Fruit fly (Drosophila melanogaster) whole organism, adult: ENCODE data around the gene CG14259.
A peak's percentile ranks its signal among the peaks of the same experiment; 100 is the strongest.

ENCODE experiments used
- CG11617 ChIP-seq: fragments of 200-800 bp; sonication (Bioruptor generic); optimal IDR thresholded peaks from 2 replicates; lab custom pipeline; 2017; ENCODE audit warnings: mild to moderate bottlenecking, missing biosample characterization, missing genetic modification reagents, missing genetic modification characterization
- CG12768 ChIP-seq: fragments of 200-800 bp; sonication (Bioruptor generic); optimal IDR thresholded peaks from 2 replicates; lab custom pipeline; 2017; ENCODE audit warnings: missing biosample characterization, missing genetic modification characterization, mild to moderate bottlenecking, moderate library complexity, missing genetic modification reagents
- CG14711 ChIP-seq: fragments of 200-800 bp; sonication (Bioruptor generic); optimal IDR thresholded peaks from 2 replicates; lab custom pipeline; 2018; ENCODE audit warnings: missing biosample characterization, mild to moderate bottlenecking, missing genetic modification characterization, moderate library complexity
- CG1620 ChIP-seq: fragments of 200-800 bp; sonication (Bioruptor generic); optimal IDR thresholded peaks from 2 replicates; lab custom pipeline; 2016; ENCODE audit warnings: missing biosample characterization, missing genetic modification characterization
- CG33017 ChIP-seq: fragments of 200-800 bp; sonication (Bioruptor generic); optimal IDR thresholded peaks from 2 replicates; lab custom pipeline; 2018; ENCODE audit warnings: missing biosample characterization, mild to moderate bottlenecking, missing genetic modification characterization, moderate library complexity
- CG5204 ChIP-seq: fragments of 200-800 bp; sonication (Bioruptor generic); optimal IDR thresholded peaks from 2 replicates; lab custom pipeline; 2016; ENCODE audit warnings: missing biosample characterization, missing genetic modification characterization
- CG7045 ChIP-seq: fragments of 200-800 bp; sonication (Bioruptor generic); optimal IDR thresholded peaks from 2 replicates; lab custom pipeline; 2017; ENCODE audit warnings: missing biosample characterization, mild to moderate bottlenecking, missing genetic modification characterization
- CG7101 ChIP-seq: fragments of 200-800 bp; sonication (Bioruptor generic); optimal IDR thresholded peaks from 2 replicates; lab custom pipeline; 2018; ENCODE audit warnings: missing biosample characterization, mild to moderate bottlenecking, missing genetic modification characterization, moderate library complexity
- Clk ChIP-seq: fragments of 200-800 bp; sonication (Bioruptor generic); optimal IDR thresholded peaks from 2 replicates; lab custom pipeline; 2017; ENCODE audit warnings: missing biosample characterization, missing genetic modification characterization
- Crg-1 ChIP-seq: fragments of 200-800 bp; sonication (Bioruptor generic); optimal IDR thresholded peaks from 2 replicates; lab custom pipeline; 2016; ENCODE audit warnings: missing biosample characterization, missing genetic modification characterization
- Hr96 ChIP-seq: fragments of 200-800 bp; sonication (Bioruptor generic); optimal IDR thresholded peaks from 2 replicates; lab custom pipeline; 2016; ENCODE audit warnings: missing biosample characterization, missing genetic modification characterization
- Mnt ChIP-seq: fragments of 200-800 bp; sonication (Bioruptor generic); optimal IDR thresholded peaks from 2 replicates; lab custom pipeline; 2016; ENCODE audit warnings: missing biosample characterization, mild to moderate bottlenecking, missing genetic modification characterization
- bab1 ChIP-seq: fragments of 200-800 bp; sonication (Bioruptor generic); optimal IDR thresholded peaks from 3 replicates; lab custom pipeline; 2019; ENCODE audit warnings: missing biosample characterization, mild to moderate bottlenecking, missing genetic modification characterization, moderate library complexity
- cic ChIP-seq: fragments of 200-800 bp; sonication (Bioruptor generic); optimal IDR thresholded peaks from 2 replicates; lab custom pipeline; 2017; ENCODE audit warnings: missing biosample characterization, mild to moderate bottlenecking, missing genetic modification characterization, moderate library complexity
- cnc ChIP-seq, 2 experiments: fragments of >200 bp; optimal IDR thresholded peaks; 2 replicates each; lab custom pipeline; 2017
- kay ChIP-seq: fragments of 200-800 bp; sonication (Bioruptor generic); peaks from one replicate; lab custom pipeline; 2016; ENCODE audit warnings: missing biosample characterization, missing genetic modification characterization, borderline replicate concordance
- ovo ChIP-seq: fragments of 200-800 bp; sonication (Bioruptor generic); optimal IDR thresholded peaks from 2 replicates; lab custom pipeline; 2016; ENCODE audit warnings: missing biosample characterization, missing genetic modification characterization
- pad ChIP-seq: fragments of 200-800 bp; sonication (Bioruptor generic); optimal IDR thresholded peaks from 3 replicates; lab custom pipeline; 2017; ENCODE audit warnings: missing biosample characterization, missing genetic modification characterization, mild to moderate bottlenecking, moderate library complexity, missing genetic modification reagents
- tj ChIP-seq: fragments of 200-800 bp; sonication (Bioruptor generic); optimal IDR thresholded peaks from 3 replicates; lab custom pipeline; 2017; ENCODE audit warnings: missing biosample characterization, mild to moderate bottlenecking, missing genetic modification characterization, moderate library complexity
- toe ChIP-seq: fragments of 200-800 bp; sonication (Bioruptor generic); optimal IDR thresholded peaks from 2 replicates; lab custom pipeline; 2016; ENCODE audit warnings: missing biosample characterization, missing genetic modification characterization

CG14259 gene

DNA sequence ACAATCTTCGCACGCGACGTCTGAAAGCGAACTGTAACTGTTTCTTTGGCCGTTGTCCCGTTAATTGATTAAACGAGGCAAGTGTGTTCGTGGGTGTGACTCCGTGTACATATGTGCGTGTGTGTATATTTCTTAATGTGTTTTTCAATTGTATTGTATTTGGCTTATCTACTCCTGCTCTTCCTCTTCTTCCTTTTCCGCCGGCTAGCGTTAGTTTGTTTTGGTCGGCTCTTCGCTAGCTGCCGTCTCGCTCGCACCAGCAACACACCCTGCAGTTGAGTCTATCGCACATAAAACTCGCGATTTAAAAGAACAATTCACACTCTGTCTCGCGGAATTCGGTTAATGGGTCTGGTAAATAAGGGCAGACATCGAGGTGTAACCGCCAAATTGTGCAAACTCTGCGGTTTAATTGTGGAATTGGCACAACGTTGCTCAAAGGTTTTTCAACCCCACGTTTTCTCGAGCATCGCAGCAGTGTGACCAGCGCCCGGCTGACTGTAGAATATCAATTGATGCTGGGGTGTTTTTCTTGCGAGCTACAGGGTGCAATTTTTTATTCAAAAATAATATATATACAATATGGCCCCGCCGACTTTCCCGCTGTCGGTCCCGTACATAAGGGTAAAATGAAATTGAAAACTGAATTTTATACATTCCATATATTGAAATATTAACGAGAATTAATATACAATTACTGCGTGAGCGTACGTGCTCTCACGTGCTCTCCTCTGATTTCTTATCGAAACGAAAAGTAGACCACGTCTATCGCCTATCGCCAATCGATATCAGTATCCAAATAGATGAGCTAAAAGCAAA lies 17.7 kb downstream of the CG14259 start, which contains the start of the genes gb and CG5815:
gb (minus strand) TSS at position 487 of the 819 bp plus-strand sequence.
CG5815 (plus strand) TSS at position 783 of the 819 bp plus-strand sequence.
- TF ChIP-seq CG33017 (tag; lab: Kevin White, UChicago) = peak; percentile 85
- TF ChIP-seq CG12768 (GFP tag; lab: Kevin White, UChicago) = peak; percentile 90
- TF ChIP-seq tj (GFP tag; lab: Kevin White, UChicago) = peak; percentile 86
- TF ChIP-seq Mnt (GFP tag; lab: Kevin White, UChicago) = peak; percentile 90
- peak; percentile 86 for TF ChIP-seq CG7101
- peak; percentile 96 for TF ChIP-seq cic (GFP tag; lab: Kevin White, UChicago)
- TF ChIP-seq CG1620 = peak; percentile 91
- peak; percentile 76 for TF ChIP-seq pad (GFP tag; lab: Kevin White, UChicago)
- TF ChIP-seq CG11617 (GFP tag; lab: Kevin White, UChicago) = peak; percentile 90
- peak; percentile 93 for TF ChIP-seq toe (GFP tag; lab: Kevin White, UChicago)
- peak; percentile 83 for TF ChIP-seq Clk (GFP tag; lab: Kevin White, UChicago)
- peak; percentile 88 for TF ChIP-seq CG5204 (GFP tag; lab: Kevin White, UChicago)
- peak; percentile 81 for TF ChIP-seq ovo
- TF ChIP-seq CG14711 (tag; lab: Kevin White, UChicago) = peak; percentile 85
- TF ChIP-seq CG7045 (GFP tag; lab: Kevin White, UChicago) = peak; percentile 91
- TF ChIP-seq kay (GFP tag; lab: Kevin White, UChicago) = no peak
- TF ChIP-seq Crg-1 (GFP tag; lab: Kevin White, UChicago) = peak; percentile 83
- TF ChIP-seq cnc (optimal IDR thresholded peaks at IDR 0.05; lab: Kevin White, UChicago) = no peak
- TF ChIP-seq Hr96 (GFP tag; lab: Kevin White, UChicago) = peak; percentile 84
- TF ChIP-seq bab1 (GFP tag; lab: Kevin White, UChicago) = peak; percentile 92

- TF ChIP-seq CG7101 (no peak), kay (GFP tag; lab: Kevin White, UChicago) (no peak), pad (GFP tag; lab: Kevin White, UChicago) (no peak), Clk (GFP tag; lab: Kevin White, UChicago) (no peak), ovo (no peak), CG7045 (GFP tag; lab: Kevin White, UChicago) (no peak), Crg-1 (GFP tag; lab: Kevin White, UChicago) (no peak), CG14711 (tag; lab: Kevin White, UChicago) (no peak), bab1 (GFP tag; lab: Kevin White, UChicago) (no peak)
Observed at dm6 chr3R:27116465-27117092, 22.2 kb downstream of the CG14259 start, which contains the start of the genes CG6066 and CG5880. CG6066 (minus strand) TSS chr3R:27116707. CG5880 (plus strand) TSS chr3R:27116745.

- TF ChIP-seq kay (GFP tag; lab: Kevin White, UChicago) (no peak), Clk (GFP tag; lab: Kevin White, UChicago) (no peak), tj (GFP tag; lab: Kevin White, UChicago) (no peak), cic (GFP tag; lab: Kevin White, UChicago) (no peak), CG14711 (tag; lab: Kevin White, UChicago) (no peak), cnc (optimal IDR thresholded peaks at IDR 0.05; lab: Kevin White, UChicago) (no peak), toe (GFP tag; lab: Kevin White, UChicago) (no peak), CG7045 (GFP tag; lab: Kevin White, UChicago) (no peak), Crg-1 (GFP tag; lab: Kevin White, UChicago) (no peak), Mnt (GFP tag; lab: Kevin White, UChicago) (no peak), CG12768 (GFP tag; lab: Kevin White, UChicago) (no peak), bab1 (GFP tag; lab: Kevin White, UChicago) (no peak), CG11617 (GFP tag; lab: Kevin White, UChicago) (no peak)
Observed at dm6 chr3R:27118346-27118745, 24.0 kb downstream of the CG14259 start, which contains the start of gene CG5882. CG5882 (plus strand) TSS chr3R:27118646.

DNA sequence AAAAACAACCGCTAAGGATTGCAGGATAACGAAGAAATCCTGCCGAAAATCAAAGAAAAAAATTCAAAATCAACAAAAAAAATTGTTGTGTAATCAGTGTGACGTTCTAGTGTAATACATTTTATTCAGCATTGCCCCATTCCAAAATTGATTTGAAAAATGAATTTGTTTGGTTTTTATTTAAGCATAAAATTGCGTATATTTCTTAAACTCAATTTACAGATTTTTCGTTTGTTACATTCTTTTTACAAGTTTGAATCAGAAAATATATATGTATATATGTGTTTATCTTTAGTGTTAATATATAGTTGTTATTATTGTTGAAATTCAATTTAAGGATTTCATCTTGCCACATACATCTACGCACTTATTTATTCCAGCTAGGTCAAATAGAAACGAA lies 30.3 kb downstream of the CG14259 start, which contains the start of gene CG6059:
CG6059 (minus strand) TSS at position 101 of the 400 bp plus-strand sequence.
- TF ChIP-seq CG7045 (GFP tag; lab: Kevin White, UChicago) = no peak
- no peak for TF ChIP-seq CG7101
- no peak for TF ChIP-seq CG5204 (GFP tag; lab: Kevin White, UChicago)
- TF ChIP-seq cic (GFP tag; lab: Kevin White, UChicago) = no peak

- TF ChIP-seq cnc (optimal IDR thresholded peaks at IDR 0.05; lab: Kevin White, UChicago) (no peak), Mnt (GFP tag; lab: Kevin White, UChicago) (peak; percentile 44)
Observed at dm6 chr3R:27128723-27129122, 34.4 kb downstream of the CG14259 start.
